Worm (Caenorhabditis elegans): ENCODE results near the gene F42F12.3.

DNA sequence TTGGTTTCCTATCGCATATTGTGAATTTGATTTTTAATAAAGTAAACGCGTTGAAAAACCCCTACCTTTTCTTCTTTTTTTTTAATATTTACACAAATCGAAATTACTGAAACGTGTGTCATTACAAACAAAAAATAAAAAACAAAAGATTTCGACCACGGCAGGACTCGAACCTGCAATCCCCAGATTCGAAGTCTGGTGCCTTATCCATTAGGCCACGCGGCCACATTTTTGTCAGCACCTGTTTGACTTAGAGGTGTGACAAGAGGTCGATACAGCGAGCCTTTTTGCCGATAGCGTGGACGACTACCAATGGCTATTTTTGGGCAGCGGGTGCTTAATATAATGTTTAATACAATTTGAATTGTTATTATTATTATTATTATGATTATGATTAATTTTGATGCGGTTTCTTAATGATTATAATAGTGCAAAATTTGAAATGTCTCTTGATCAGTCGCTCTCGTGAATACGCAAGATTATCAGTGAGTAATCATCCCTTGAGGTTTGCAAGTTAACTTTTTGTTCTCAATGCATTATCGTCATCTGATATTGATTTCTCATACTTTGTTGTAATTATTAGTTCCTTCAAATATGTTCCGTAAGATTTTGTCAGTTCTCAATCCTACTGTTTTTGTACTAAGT, 12.4 kb upstream of the F42F12.3 start, which contains the start of gene srd-44:
- no peak for TF ChIP-seq him-1 (tag; optimal IDR thresholded peaks at IDR 0.05)
- no peak for TF ChIP-seq dao-5 (tag; optimal IDR thresholded peaks at IDR 0.05)
- no peak for TF ChIP-seq W03F9.2 (tag; optimal IDR thresholded peaks at IDR 0.05)
